Fruit fly (Drosophila melanogaster) whole organism, pupa: Measurements from ENCODE around the gene htl.

ENCODE experiments used
- CG12605 ChIP-seq: fragments of 200-800 bp; sonication (Bioruptor generic); IDR thresholded peaks from 2 replicates; pipeline ENCODE4 v1.3.6; 2022; ENCODE audit warnings: missing biosample characterization, missing genetic modification characterization
- CG14655 ChIP-seq: fragments of 200-800 bp; sonication (Bioruptor generic); optimal IDR thresholded peaks from 3 replicates; lab custom pipeline; 2017; ENCODE audit warnings: mild to moderate bottlenecking, missing biosample characterization, missing genetic modification reagents, missing genetic modification characterization
- CG17806 ChIP-seq: fragments of 200-800 bp; sonication (Bioruptor generic); optimal IDR thresholded peaks from 2 replicates; lab custom pipeline; 2018; ENCODE audit warnings: missing biosample characterization, mild to moderate bottlenecking, missing genetic modification characterization, moderate library complexity
- CG4496 ChIP-seq: fragments of 200-800 bp; sonication (Bioruptor generic); IDR thresholded peaks from 3 replicates; pipeline ENCODE4 v1.3.6; 2022; ENCODE audit warnings: missing biosample characterization, missing genetic modification characterization
- CG8159 ChIP-seq: fragments of 200-800 bp; sonication (Bioruptor generic); optimal IDR thresholded peaks from 3 replicates; lab custom pipeline; 2018; ENCODE audit warnings: missing biosample characterization, mild to moderate bottlenecking, missing genetic modification characterization, moderate library complexity
- D1 ChIP-seq: fragments of 200-800 bp; sonication (Bioruptor generic); optimal IDR thresholded peaks from 2 replicates; lab custom pipeline; 2018; ENCODE audit warnings: missing biosample characterization, mild to moderate bottlenecking, missing genetic modification characterization, moderate library complexity
- Pif1A ChIP-seq: fragments of 200-800 bp; sonication (Bioruptor generic); optimal IDR thresholded peaks from 3 replicates; lab custom pipeline; 2016; ENCODE audit warnings: missing biosample characterization, missing genetic modification characterization
- Pif1B ChIP-seq: fragments of 200-800 bp; sonication (Bioruptor generic); optimal IDR thresholded peaks from 3 replicates; lab custom pipeline; 2016; ENCODE audit warnings: missing biosample characterization, missing genetic modification characterization

DNA sequence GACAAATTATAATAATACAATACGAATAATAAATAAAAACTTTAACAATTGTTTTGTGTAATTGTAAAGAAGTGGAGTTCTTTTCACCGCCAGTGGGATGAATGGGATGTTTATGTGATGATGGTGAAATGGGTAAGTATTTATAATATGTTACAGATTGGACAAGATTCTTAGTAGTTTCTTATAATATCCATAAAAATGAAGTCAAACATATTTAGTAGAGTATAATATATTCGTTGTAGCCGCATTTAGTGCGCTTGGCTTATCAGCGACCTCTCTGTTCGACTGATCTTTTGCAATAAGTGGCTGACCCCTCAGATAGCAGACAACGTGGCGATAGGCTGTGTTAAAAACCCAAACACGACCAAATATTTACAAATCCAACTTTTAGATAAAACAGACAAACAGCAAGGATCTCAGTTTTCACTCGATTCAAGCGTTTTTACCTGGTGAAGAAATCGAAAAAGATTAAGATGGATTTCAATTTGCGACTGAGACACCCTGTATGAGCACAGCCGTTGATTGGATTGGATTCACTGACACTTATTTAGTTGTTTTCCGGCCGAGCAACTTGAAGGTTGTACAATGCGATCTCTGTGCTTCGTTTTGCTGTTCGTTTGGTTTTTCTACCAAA lies 33.8 kb downstream of the htl start, which contains the start of gene DNaseII:
- TF ChIP-seq Pif1A (GFP tag; lab: Kevin White, UChicago) = peak; percentile 77
- peak; percentile 59 for TF ChIP-seq Pif1B
- peak; percentile 76 for TF ChIP-seq CG17806 (tag; lab: Kevin White, UChicago)
- TF ChIP-seq CG12605 = peak; percentile 78
- peak; percentile 75 for TF ChIP-seq CG8159 (tag; lab: Kevin White, UChicago)
- TF ChIP-seq CG14655 = peak; percentile 77
- TF ChIP-seq CG4496 (GFP tag; lab: Robert Waterston, UW) = peak; percentile 89
- no peak for TF ChIP-seq D1 (tag; lab: Kevin White, UChicago)
